Worm (Caenorhabditis elegans): ENCODE data around the gene C50C3.12.

The C50C3.12 gene

ce11 chrIII:8136517-8137099 lies 39.8 kb upstream of the C50C3.12 start:
- TF ChIP-seq egl-43 (GFP tag; IDR thresholded peaks at IDR 0.05), result no peak
- TF ChIP-seq pha-4 (GFP tag; IDR thresholded peaks at IDR 0.05), result peak; percentile 51; the same call in 1 of the 2 replicates
- TF ChIP-seq pha-4 (tag; optimal IDR thresholded peaks at IDR 0.05), result peak; percentile 78
- peak; percentile 4 for TF ChIP-seq nhr-102 (tag; optimal IDR thresholded peaks at IDR 0.05)
- no peak for TF ChIP-seq dmd-8 (GFP tag; IDR thresholded peaks at IDR 0.05)
- peak in 1 of 2 experiments; percentile 12 for TF ChIP-seq lsy-2 (tag; optimal IDR thresholded peaks at IDR 0.05)
- no peak for TF ChIP-seq dmd-9 (GFP tag; IDR thresholded peaks at IDR 0.05)
- no peak for TF ChIP-seq vab-7 (GFP tag; IDR thresholded peaks at IDR 0.05)
- TF ChIP-seq F26F4.8 (GFP tag; conservative IDR thresholded peaks at IDR 0.05), result no peak
- TF ChIP-seq zip-11 (GFP tag; IDR thresholded peaks at IDR 0.05), result no peak
- TF ChIP-seq nhr-111 (GFP tag; optimal IDR thresholded peaks at IDR 0.05), result no peak
- no peak for TF ChIP-seq snpc-4 (tag; optimal IDR thresholded peaks at IDR 0.05)
- TF ChIP-seq ama-1 (optimal IDR thresholded peaks at IDR 0.05), result peak; percentile 51
- peak; percentile 89 for TF ChIP-seq aha-1 (tag)
- peak in 1 of 2 experiments; percentile 86 for TF ChIP-seq unc-62 (GFP tag; optimal IDR thresholded peaks at IDR 0.05 in 1 of 2)
- no peak for TF ChIP-seq unc-62 (tag; optimal IDR thresholded peaks at IDR 0.05)
- no peak for TF ChIP-seq nhr-48 (tag; optimal IDR thresholded peaks at IDR 0.05)
- TF ChIP-seq Y5F2A.4 (GFP tag; optimal IDR thresholded peaks at IDR 0.05), result no peak
- TF ChIP-seq hlh-30 (tag; optimal IDR thresholded peaks at IDR 0.05; ENCODE audit: insufficient read depth), result peak; percentile 14
- peak; percentile 43 for TF ChIP-seq dve-1 (tag; optimal IDR thresholded peaks at IDR 0.05; ENCODE audit: insufficient read depth)
- no peak for TF ChIP-seq daf-16 (GFP tag; optimal IDR thresholded peaks at IDR 0.05)
- TF ChIP-seq daf-16 (tag; optimal IDR thresholded peaks at IDR 0.05), result peak; percentile 40
- no peak for TF ChIP-seq ctbp-1 (GFP tag; IDR thresholded peaks at IDR 0.05)
- no peak for TF ChIP-seq fos-1 (tag; optimal IDR thresholded peaks at IDR 0.05)
- no peak for TF ChIP-seq ceh-32 (tag; optimal IDR thresholded peaks at IDR 0.05; ENCODE audit: poor library complexity)
- TF ChIP-seq ces-1 (GFP tag; optimal IDR thresholded peaks at IDR 0.05), result no peak

- TF ChIP-seq nhr-41 (GFP tag; IDR thresholded peaks at IDR 0.05), result no peak
- TF ChIP-seq mxl-2 (GFP tag; conservative IDR thresholded peaks at IDR 0.05), result no peak
- no peak for TF ChIP-seq rbr-2 (tag; optimal IDR thresholded peaks at IDR 0.05)
- TF ChIP-seq mxl-3 (GFP tag; optimal IDR thresholded peaks at IDR 0.05), result no peak
- no peak for TF ChIP-seq ceh-20 (GFP tag; IDR thresholded peaks at IDR 0.05)
- TF ChIP-seq nhr-25 (tag; optimal IDR thresholded peaks at IDR 0.05; ENCODE audit: borderline replicate concordance, insufficient read depth), result no peak
- no peak for TF ChIP-seq hif-1 (tag; optimal IDR thresholded peaks at IDR 0.05)
- TF ChIP-seq mdl-1 (tag; optimal IDR thresholded peaks at IDR 0.05), result no peak
- TF ChIP-seq nhr-237 (tag; optimal IDR thresholded peaks at IDR 0.05), result no peak
- no peak for TF ChIP-seq madf-5 (GFP tag; IDR thresholded peaks at IDR 0.05)
- TF ChIP-seq dve-1 (tag; optimal IDR thresholded peaks at IDR 0.05; ENCODE audit: insufficient read depth), result no peak
Observed at ce11 chrIII:8137777-8138176, 38.6 kb upstream of the C50C3.12 start, which contains the start of gene hsp-12.2. Gene hsp-12.2, plus strand, starts transcription at chrIII:8138077.

- TF ChIP-seq unc-62 (GFP tag; optimal IDR thresholded peaks at IDR 0.05 in 1 of 2) (peak in 1 of 2 experiments; percentile 96), unc-62 (tag; optimal IDR thresholded peaks at IDR 0.05) (no peak), zag-1 (tag; optimal IDR thresholded peaks at IDR 0.05) (no peak), aha-1 (tag) (peak; percentile 20)
Observed at ce11 chrIII:8142217-8142616, 34.1 kb upstream of the C50C3.12 start.

All from whole organism, L4 larva.